Worm (Caenorhabditis elegans) whole organism, L1 larva: ENCODE results near the gene oac-58.

Experiments used
- jun-1 ChIP-seq: fragments of 150-350 bp; optimal IDR thresholded peaks from 2 replicates; lab custom pipeline; 2014; ENCODE audit warnings: missing biosample characterization, missing genetic modification reagents, missing genetic modification characterization
- nhr-77 ChIP-seq: fragments of 150-350 bp; optimal IDR thresholded peaks from 2 replicates; lab custom pipeline; 2014; ENCODE audit warnings: missing biosample characterization, missing genetic modification characterization
- unc-62 ChIP-seq: fragments of 150-350 bp; optimal IDR thresholded peaks from 2 replicates; lab custom pipeline; 2014; ENCODE audit warnings: missing biosample characterization, missing genetic modification reagents, missing genetic modification characterization

- TF ChIP-seq nhr-77 (tag; lab: Kevin White, UChicago) (no peak), unc-62 (GFP tag; lab: Kevin White, UChicago) (no peak), jun-1 (tag; lab: Kevin White, UChicago) (no peak)
Measured at ce11 chrIV:12340885-12341284, 29.4 kb upstream of the oac-58 start.
